Worm (Caenorhabditis elegans) whole organism, L4/young adult: ENCODE measurements around the gene ttr-53.

Experiments
- W03F9.2 ChIP-seq: fragments of 150-350 bp; optimal IDR thresholded peaks from 2 replicates; lab custom pipeline; 2014; ENCODE audit warnings: missing biosample characterization, missing genetic modification characterization
- dao-5 ChIP-seq: sonication (generic microtip); optimal IDR thresholded peaks from 2 replicates; lab custom pipeline; 2016; ENCODE audit warnings: missing genotype, missing genetic modification characterization, moderate library complexity, missing compliant biosample characterization
- him-1 ChIP-seq: sonication (generic microtip); optimal IDR thresholded peaks from 2 replicates; lab custom pipeline; 2016; ENCODE audit warnings: missing genotype, missing genetic modification reagents, missing genetic modification characterization, missing compliant biosample characterization

The ttr-53 gene

ce11 chrIV:10164086-10164485 lies 6.2 kb downstream of the ttr-53 start:
- no peak for TF ChIP-seq him-1 (tag; lab: Kevin White, UChicago)

ce11 chrIV:10170808-10171207 lies 13.0 kb downstream of the ttr-53 start:
- TF ChIP-seq dao-5 (tag; lab: Kevin White, UChicago) (no peak), W03F9.2 (tag; lab: Kevin White, UChicago) (no peak), him-1 (tag; lab: Kevin White, UChicago) (no peak)

- no peak for TF ChIP-seq him-1 (tag; lab: Kevin White, UChicago)
These were observed 16.5 kb downstream of the ttr-53 start, which contains the start of gene pxf-1 for ce11 chrIV:10174328-10174727. Gene pxf-1 (minus strand): TSS chrIV:10174341.

- no peak for TF ChIP-seq him-1 (tag; lab: Kevin White, UChicago)
- TF ChIP-seq W03F9.2 (tag; lab: Kevin White, UChicago): no peak
- no peak for TF ChIP-seq dao-5 (tag; lab: Kevin White, UChicago)
These were observed 17.3 kb downstream of the ttr-53 start for ce11 chrIV:10174932-10175732.

- peak; percentile 74 for TF ChIP-seq W03F9.2 (tag; lab: Kevin White, UChicago)
- TF ChIP-seq dao-5 (tag; lab: Kevin White, UChicago): no peak
- peak; percentile 8 for TF ChIP-seq him-1 (tag; lab: Kevin White, UChicago)
These were observed 18.5 kb downstream of the ttr-53 start, which contains the start of gene rack-1 for ce11 chrIV:10176252-10176730. Gene rack-1 (plus strand): TSS chrIV:10176680.

ce11 chrIV:10177779-10178178 lies 19.9 kb downstream of the ttr-53 start, which contains the start of gene mspn-1:
Gene mspn-1 (plus strand): TSS chrIV:10177968.
- TF ChIP-seq W03F9.2 (tag; lab: Kevin White, UChicago) (no peak), dao-5 (tag; lab: Kevin White, UChicago) (no peak), him-1 (tag; lab: Kevin White, UChicago) (no peak)

- TF ChIP-seq dao-5 (tag; lab: Kevin White, UChicago): no peak
- no peak for TF ChIP-seq W03F9.2 (tag; lab: Kevin White, UChicago)
- no peak for TF ChIP-seq him-1 (tag; lab: Kevin White, UChicago)
These were observed 22.4 kb downstream of the ttr-53 start, which contains the start of gene gta-1 for ce11 chrIV:10180133-10180749. Gene gta-1 (plus strand): TSS chrIV:10180660.

- TF ChIP-seq dao-5 (tag; lab: Kevin White, UChicago): no peak
- TF ChIP-seq W03F9.2 (tag; lab: Kevin White, UChicago): no peak
- no peak for TF ChIP-seq him-1 (tag; lab: Kevin White, UChicago)
These were observed 30.7 kb downstream of the ttr-53 start for ce11 chrIV:10188505-10188904.

ce11 chrIV:10190586-10190985 lies 32.7 kb downstream of the ttr-53 start:
- no peak for TF ChIP-seq W03F9.2 (tag; lab: Kevin White, UChicago)
- TF ChIP-seq dao-5 (tag; lab: Kevin White, UChicago): no peak
- TF ChIP-seq him-1 (tag; lab: Kevin White, UChicago): no peak

ce11 chrIV:10191498-10191897 lies 33.7 kb downstream of the ttr-53 start:
- TF ChIP-seq dao-5 (tag; lab: Kevin White, UChicago) (no peak), him-1 (tag; lab: Kevin White, UChicago) (no peak), W03F9.2 (tag; lab: Kevin White, UChicago) (no peak)

- no peak for TF ChIP-seq dao-5 (tag; lab: Kevin White, UChicago)
- no peak for TF ChIP-seq W03F9.2 (tag; lab: Kevin White, UChicago)
- TF ChIP-seq him-1 (tag; lab: Kevin White, UChicago): no peak
These were observed 36.5 kb downstream of the ttr-53 start, which contains the start of gene ptrg-1 for ce11 chrIV:10194345-10194744. Gene ptrg-1 (minus strand): TSS chrIV:10194445.

ce11 chrIV:10197317-10197867 lies 39.6 kb downstream of the ttr-53 start, which contains the start of gene gon-4:
Gene gon-4 (plus strand): TSS chrIV:10197817.
- TF ChIP-seq W03F9.2 (tag; lab: Kevin White, UChicago): peak; percentile 50
- TF ChIP-seq him-1 (tag; lab: Kevin White, UChicago): no peak

- no peak for TF ChIP-seq W03F9.2 (tag; lab: Kevin White, UChicago)
- TF ChIP-seq him-1 (tag; lab: Kevin White, UChicago): no peak
- no peak for TF ChIP-seq dao-5 (tag; lab: Kevin White, UChicago)
These were observed 48.3 kb downstream of the ttr-53 start, which contains the start of gene K04D7.6 for ce11 chrIV:10206182-10206581. Gene K04D7.6 (minus strand): TSS chrIV:10206282.
